Worm (Caenorhabditis elegans) whole organism, L4 larva: ENCODE data around the gene dnj-7.

Source experiments
- F10B5.3 ChIP-seq: sonication (generic microtip); optimal IDR thresholded peaks from 2 replicates; lab custom pipeline; 2016; ENCODE audit warnings: mild to moderate bottlenecking, missing genetic modification characterization, missing compliant biosample characterization
- F26F4.8 ChIP-seq: fragments of 200-800 bp; sonication (Bioruptor generic); conservative IDR thresholded peaks from 2 replicates; pipeline ENCODE4 v1.3.6; 2022; ENCODE audit warnings: missing genetic modification characterization, missing compliant biosample characterization
- F37D6.2 ChIP-seq: sonication (generic microtip); optimal IDR thresholded peaks from 2 replicates; lab custom pipeline; 2016; ENCODE audit warnings: mild to moderate bottlenecking, missing genetic modification characterization, missing compliant biosample characterization
- F44E2.7 ChIP-seq: fragments of 200-800 bp; sonication (Bioruptor generic); IDR thresholded peaks from 2 replicates; pipeline ENCODE4 v2.1.2; 2022; ENCODE audit warnings: missing genetic modification characterization, missing compliant biosample characterization
- T20F7.1 ChIP-seq: fragments of 200-800 bp; sonication (Bioruptor generic); optimal IDR thresholded peaks from 2 replicates; lab custom pipeline; 2018; ENCODE audit warnings: mild to moderate bottlenecking, missing genetic modification characterization, missing compliant biosample characterization
- T26A8.4 ChIP-seq: fragments of 200-800 bp; sonication (Bioruptor generic); IDR thresholded peaks from 2 replicates; pipeline ENCODE4 v1.3.6; 2022; ENCODE audit warnings: missing genetic modification characterization, missing compliant biosample characterization
- ZK337.2 ChIP-seq: fragments of 200-800 bp; sonication (Bioruptor generic); IDR thresholded peaks from 2 replicates; pipeline ENCODE4 v1.3.6; 2022; ENCODE audit warnings: missing genetic modification reagents, missing genetic modification characterization, missing compliant biosample characterization
- ZK546.5 ChIP-seq, 2 experiments: sonication (generic microtip); optimal IDR thresholded peaks; 2 replicates each; lab custom pipeline; 2017; ENCODE audit warnings: missing biosample characterization in 2 of 2, missing genetic modification characterization in 2 of 2
- aha-1 ChIP-seq: fragments of 150-350 bp; peaks from one replicate; lab custom pipeline; 2014; ENCODE audit warnings: missing biosample characterization, missing genetic modification characterization
- arid-1 ChIP-seq: fragments of 200-800 bp; sonication (Bioruptor generic); conservative IDR thresholded peaks from 2 replicates; pipeline ENCODE4 v1.3.6; 2022; ENCODE audit warnings: missing genetic modification reagents, missing genetic modification characterization, missing compliant biosample characterization
- ceh-20 ChIP-seq: fragments of 200-800 bp; sonication (Bioruptor generic); IDR thresholded peaks from 2 replicates; pipeline ENCODE4 v1.3.6; 2022; ENCODE audit warnings: missing genetic modification reagents, missing genetic modification characterization, missing compliant biosample characterization
- ceh-44 ChIP-seq: fragments of 200-800 bp; sonication (Bioruptor generic); IDR thresholded peaks from 2 replicates; pipeline ENCODE4 v1.3.6; 2022; ENCODE audit warnings: missing genetic modification reagents, missing genetic modification characterization, missing compliant biosample characterization
- ceh-62 ChIP-seq: sonication (generic microtip); optimal IDR thresholded peaks from 2 replicates; lab custom pipeline; 2017; ENCODE audit warnings: missing biosample characterization, missing genetic modification characterization
- ceh-82 ChIP-seq: sonication (generic microtip); optimal IDR thresholded peaks from 2 replicates; lab custom pipeline; 2017; ENCODE audit warnings: missing biosample characterization, missing genetic modification characterization
- daf-16 ChIP-seq, 3 experiments: sonication (generic microtip); optimal IDR thresholded peaks; 2 replicates each; lab custom pipeline; 2016 to 2017; ENCODE audit warnings: missing genetic modification characterization in 3 of 3, missing genetic modification reagents in 3 of 3, mild to moderate bottlenecking in 2 of 3, missing compliant biosample characterization in 2 of 3, missing biosample characterization in 1 of 3, moderate library complexity in 1 of 3
- dmd-6 ChIP-seq: fragments of 200-800 bp; sonication (Bioruptor generic); IDR thresholded peaks from 2 replicates; pipeline ENCODE4 v1.3.6; 2022; ENCODE audit warnings: missing genetic modification reagents, missing genetic modification characterization, missing compliant biosample characterization
- dmd-8 ChIP-seq: fragments of 200-800 bp; sonication (Bioruptor generic); IDR thresholded peaks from 2 replicates; pipeline ENCODE4 v1.3.6; 2022; ENCODE audit warnings: missing genetic modification characterization, missing compliant biosample characterization
- dpl-1 ChIP-seq: fragments of 150-350 bp; optimal IDR thresholded peaks from 2 replicates; lab custom pipeline; 2014; ENCODE audit warnings: missing biosample characterization, missing genetic modification reagents, missing genetic modification characterization
- duxl-1 ChIP-seq: sonication (generic microtip); optimal IDR thresholded peaks from 2 replicates; lab custom pipeline; 2016; ENCODE audit warnings: mild to moderate bottlenecking, missing genetic modification characterization, moderate library complexity, missing compliant biosample characterization; ENCODE audit not compliant: poor library complexity
- dve-1 ChIP-seq: sonication (generic microtip); optimal IDR thresholded peaks from 2 replicates; lab custom pipeline; 2017; ENCODE audit warnings: antibody characterized with exemption, mild to moderate bottlenecking, missing genetic modification characterization, missing compliant biosample characterization; ENCODE audit not compliant: insufficient read depth
- fkh-10 ChIP-seq: fragments of 150-350 bp; optimal IDR thresholded peaks from 2 replicates; lab custom pipeline; 2014; ENCODE audit warnings: missing biosample characterization, missing genetic modification reagents, missing genetic modification characterization
- gei-8 ChIP-seq: fragments of 200-800 bp; sonication (Bioruptor generic); optimal IDR thresholded peaks from 2 replicates; lab custom pipeline; 2018; ENCODE audit warnings: mild to moderate bottlenecking, missing genetic modification characterization, missing compliant biosample characterization
- hlh-11 ChIP-seq: fragments of 200-800 bp; sonication (Bioruptor generic); optimal IDR thresholded peaks from 2 replicates; lab custom pipeline; 2018; ENCODE audit warnings: mild to moderate bottlenecking, missing genetic modification characterization, missing compliant biosample characterization
- hlh-30 ChIP-seq: sonication (generic microtip); optimal IDR thresholded peaks from 2 replicates; lab custom pipeline; 2017; ENCODE audit warnings: antibody characterized with exemption, mild to moderate bottlenecking, missing genetic modification characterization, missing compliant biosample characterization; ENCODE audit not compliant: insufficient read depth
- hmg-1.1 ChIP-seq: fragments of 200-800 bp; sonication (Bioruptor generic); IDR thresholded peaks from 2 replicates; pipeline ENCODE4 v1.3.6; 2022; ENCODE audit warnings: missing genetic modification reagents, missing genetic modification characterization, missing compliant biosample characterization
- jun-1 ChIP-seq: fragments of 150-350 bp; optimal IDR thresholded peaks from 2 replicates; lab custom pipeline; 2014; ENCODE audit warnings: missing biosample characterization, missing genetic modification reagents, missing genetic modification characterization
- lim-7 ChIP-seq: fragments of 200-800 bp; sonication (Bioruptor generic); IDR thresholded peaks from 2 replicates; pipeline ENCODE4 v1.3.6; 2022; ENCODE audit warnings: missing genetic modification characterization, missing compliant biosample characterization
- lin-13 ChIP-seq: fragments of 150-350 bp; optimal IDR thresholded peaks from 2 replicates; lab custom pipeline; 2014; ENCODE audit warnings: missing biosample characterization, missing genetic modification reagents, missing genetic modification characterization
- lin-39 ChIP-seq: fragments of 150-350 bp; optimal IDR thresholded peaks from 2 replicates; lab custom pipeline; 2014; ENCODE audit warnings: missing biosample characterization, missing genetic modification reagents, missing genetic modification characterization
- lsy-2 ChIP-seq, 2 experiments: fragments of 150-350 bp in 1 of 2; sonication (generic microtip) in 1 of 2; optimal IDR thresholded peaks; 2 replicates each; lab custom pipeline; 2014 to 2017; ENCODE audit warnings: missing biosample characterization in 2 of 2, missing genetic modification characterization in 2 of 2
- madf-9 ChIP-seq: fragments of 200-800 bp; sonication (Bioruptor generic); conservative IDR thresholded peaks from 2 replicates; pipeline ENCODE4 v1.3.6; 2022; ENCODE audit warnings: missing genetic modification reagents, missing genetic modification characterization, missing compliant biosample characterization
- mdt-29 ChIP-seq: fragments of 200-800 bp; sonication (Bioruptor generic); IDR thresholded peaks from 2 replicates; pipeline ENCODE4 v1.3.6; 2022; ENCODE audit warnings: missing genetic modification reagents, missing genetic modification characterization, missing compliant biosample characterization
- mes-2 ChIP-seq: sonication (generic microtip); optimal IDR thresholded peaks from 2 replicates; lab custom pipeline; 2016; ENCODE audit warnings: missing genotype, mild to moderate bottlenecking, missing genetic modification characterization, missing compliant biosample characterization; ENCODE audit not compliant: poor library complexity, severe bottlenecking
- nhr-41 ChIP-seq: fragments of 200-800 bp; sonication (Bioruptor generic); IDR thresholded peaks from 2 replicates; pipeline ENCODE4 v1.3.6; 2022; ENCODE audit warnings: missing genetic modification reagents, missing genetic modification characterization, missing compliant biosample characterization
- nhr-42 ChIP-seq: fragments of 200-800 bp; sonication (Bioruptor generic); IDR thresholded peaks from 2 replicates; pipeline ENCODE4 v1.3.6; 2022; ENCODE audit warnings: missing genetic modification characterization, missing compliant biosample characterization
- nhr-48 ChIP-seq: sonication (generic microtip); optimal IDR thresholded peaks from 2 replicates; lab custom pipeline; 2016; ENCODE audit warnings: mild to moderate bottlenecking, missing genetic modification characterization, missing compliant biosample characterization
- nhr-6 ChIP-seq: fragments of 150-350 bp; optimal IDR thresholded peaks from 2 replicates; lab custom pipeline; 2014; ENCODE audit warnings: missing biosample characterization, missing genetic modification characterization
- pha-4 ChIP-seq, 2 experiments: fragments of 150-350 bp in 1 of 2; fragments of 200-800 bp in 1 of 2; sonication (Bioruptor generic) in 1 of 2; IDR thresholded peaks in 1 of 2; optimal IDR thresholded peaks in 1 of 2; 2 replicates each; pipeline versions ENCODE4 v1.3.6 to Lab custom; 2014 to 2022; ENCODE audit warnings: missing genetic modification characterization in 2 of 2, missing genetic modification reagents in 2 of 2, missing biosample characterization in 1 of 2, missing compliant biosample characterization in 1 of 2
- php-3 ChIP-seq: fragments of 200-800 bp; sonication (Bioruptor generic); IDR thresholded peaks from 2 replicates; pipeline ENCODE4 v1.3.6; 2022; ENCODE audit warnings: missing genetic modification reagents, missing genetic modification characterization, missing compliant biosample characterization
- pqm-1 ChIP-seq: sonication (generic microtip); optimal IDR thresholded peaks from 2 replicates; lab custom pipeline; 2017; ENCODE audit warnings: missing biosample characterization, missing genetic modification characterization
- rbr-2 ChIP-seq: sonication (generic microtip); optimal IDR thresholded peaks from 2 replicates; lab custom pipeline; 2016; ENCODE audit warnings: missing genotype, missing genetic modification characterization, missing compliant biosample characterization
- saeg-2 ChIP-seq: fragments of 200-800 bp; sonication (Bioruptor generic); IDR thresholded peaks from 2 replicates; pipeline ENCODE4 v1.3.6; 2022; ENCODE audit warnings: missing genetic modification reagents, missing genetic modification characterization, missing compliant biosample characterization
- sdz-12 ChIP-seq: fragments of 200-800 bp; sonication (Bioruptor generic); optimal IDR thresholded peaks from 2 replicates; lab custom pipeline; 2018; ENCODE audit warnings: mild to moderate bottlenecking, missing genetic modification characterization, missing compliant biosample characterization
- snpc-4 ChIP-seq: fragments of 150-350 bp; optimal IDR thresholded peaks from 2 replicates; lab custom pipeline; 2014; ENCODE audit warnings: missing biosample characterization, missing genetic modification characterization
- spr-1 ChIP-seq: sonication (generic microtip); optimal IDR thresholded peaks from 2 replicates; lab custom pipeline; 2016; ENCODE audit warnings: mild to moderate bottlenecking, missing genetic modification characterization, missing compliant biosample characterization
- unc-39 ChIP-seq: sonication (generic microtip); optimal IDR thresholded peaks from 2 replicates; lab custom pipeline; 2017; ENCODE audit warnings: missing biosample characterization, missing genetic modification characterization
- zfp-3 ChIP-seq: fragments of 200-800 bp; sonication (Bioruptor generic); conservative IDR thresholded peaks from 2 replicates; pipeline ENCODE4 v1.3.6; 2022; ENCODE audit warnings: missing genetic modification reagents, missing genetic modification characterization, missing compliant biosample characterization
- ztf-11 ChIP-seq: fragments of 150-350 bp; optimal IDR thresholded peaks from 2 replicates; lab custom pipeline; 2014; ENCODE audit warnings: missing biosample characterization, missing genetic modification characterization

Gene dnj-7

DNA sequence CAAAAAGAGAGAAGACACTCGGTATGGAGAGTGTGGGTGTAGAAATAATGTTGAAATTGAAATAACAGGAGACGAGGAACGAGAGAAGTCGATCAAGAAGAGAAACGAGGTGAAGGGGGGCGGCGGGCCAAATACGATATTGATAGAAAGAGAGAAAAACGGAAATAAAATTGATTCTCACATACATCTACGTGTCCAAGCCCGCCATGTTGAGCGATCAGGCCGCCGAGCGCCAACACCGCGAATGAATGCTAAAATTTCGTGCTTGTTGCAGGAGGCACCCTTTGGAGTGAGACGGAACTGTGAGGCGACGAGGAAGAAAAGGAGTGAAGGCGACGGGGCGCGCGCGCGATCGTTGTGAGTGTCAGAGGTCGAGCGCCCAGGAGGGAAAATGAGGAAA lies 48.5 kb downstream of the dnj-7 start, which contains the start of gene F46H5.7 (continued):
- no peak for TF ChIP-seq ZK546.5 (tag; optimal IDR thresholded peaks at IDR 0.05; lab: Kevin White, UChicago)
- TF ChIP-seq gei-8 (GFP tag; lab: Kevin White, UChicago): no peak
- TF ChIP-seq T26A8.4 (GFP tag; lab: Robert Waterston, UW): no peak
- no peak for TF ChIP-seq rbr-2
- no peak for TF ChIP-seq daf-16 (GFP tag; optimal IDR thresholded peaks at IDR 0.05; lab: Kevin White, UChicago)
- peak; percentile 36 for TF ChIP-seq daf-16 (tag; optimal IDR thresholded peaks at IDR 0.05; lab: Kevin White, UChicago)
- no peak for TF ChIP-seq ceh-62 (tag; lab: Kevin White, UChicago)
- no peak for TF ChIP-seq saeg-2 (GFP tag; lab: Robert Waterston, UW)
- TF ChIP-seq F44E2.7 (GFP tag; lab: Robert Waterston, UW): no peak
- TF ChIP-seq php-3: no peak
- peak; percentile 43; the same call in 1 of the 2 replicates for TF ChIP-seq dmd-6 (GFP tag; lab: Robert Waterston, UW)
- no peak for TF ChIP-seq sdz-12 (GFP tag; lab: Kevin White, UChicago)
- peak; percentile 50 for TF ChIP-seq pqm-1
- TF ChIP-seq hmg-1.1 (GFP tag; lab: Robert Waterston, UW): no peak
- TF ChIP-seq hlh-11 (tag; lab: Kevin White, UChicago): peak; percentile 50
- TF ChIP-seq nhr-42 (GFP tag; lab: Robert Waterston, UW): no peak
- no peak for TF ChIP-seq dpl-1 (GFP tag; lab: Kevin White, UChicago)
- no peak for TF ChIP-seq snpc-4 (tag; lab: Kevin White, UChicago)
- no peak for TF ChIP-seq ceh-82 (tag; lab: Kevin White, UChicago)
- TF ChIP-seq jun-1 (tag; lab: Kevin White, UChicago): no peak
- peak; percentile 12 for TF ChIP-seq nhr-48
- no peak for TF ChIP-seq lin-39 (tag; lab: Kevin White, UChicago)
- no peak; the same call in 1 of the 2 replicates for TF ChIP-seq nhr-41 (GFP tag; lab: Robert Waterston, UW)
- no peak for TF ChIP-seq dmd-8 (GFP tag; lab: Robert Waterston, UW)
- TF ChIP-seq mdt-29 (GFP tag; lab: Robert Waterston, UW): peak; percentile 33; the same call in 1 of the 2 replicates

DNA sequence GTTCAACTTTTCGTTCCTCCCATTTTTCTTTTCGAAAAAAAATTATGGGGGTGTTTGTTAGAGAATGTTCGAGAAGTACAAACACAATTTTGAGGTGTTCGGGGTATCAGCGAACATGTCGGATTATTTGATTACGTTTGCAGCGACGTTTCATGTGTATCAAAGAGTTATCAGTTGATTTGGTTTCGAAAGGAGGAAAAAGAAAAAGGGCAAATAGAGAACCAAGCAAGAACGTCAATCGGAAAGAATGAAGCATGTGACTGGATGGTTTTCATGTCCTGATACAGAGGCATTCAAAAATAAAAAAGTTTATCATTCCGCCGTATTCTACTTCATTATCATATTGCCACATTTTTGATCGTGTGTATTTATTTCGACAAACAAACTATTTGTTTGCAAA lies 50.4 kb downstream of the dnj-7 start:
- no peak for TF ChIP-seq F26F4.8
- no peak for TF ChIP-seq F37D6.2 (tag; lab: Kevin White, UChicago)
- no peak for TF ChIP-seq madf-9
- TF ChIP-seq hlh-30 (tag; lab: Kevin White, UChicago): peak; percentile 76
- no peak; the same call in 1 of the 2 replicates for TF ChIP-seq zfp-3 (GFP tag; lab: Robert Waterston, UW)
- TF ChIP-seq dve-1 (tag; lab: Kevin White, UChicago): peak; percentile 92
- TF ChIP-seq arid-1: no peak
- no peak for TF ChIP-seq pha-4 (GFP tag; IDR thresholded peaks at IDR 0.05; lab: Robert Waterston, UW)
- TF ChIP-seq pha-4 (tag; optimal IDR thresholded peaks at IDR 0.05; lab: Kevin White, UChicago): peak; percentile 33
- peak; percentile 74 for TF ChIP-seq mdt-29 (GFP tag; lab: Robert Waterston, UW)
- TF ChIP-seq ceh-20: peak; percentile 50; the same call in 1 of the 2 replicates
- no peak for TF ChIP-seq duxl-1 (tag; lab: Kevin White, UChicago)
- TF ChIP-seq mes-2 (tag; lab: Kevin White, UChicago): peak; percentile 44
- TF ChIP-seq unc-39 (tag; lab: Kevin White, UChicago): no peak
- no peak for TF ChIP-seq rbr-2
- peak; percentile 36 for TF ChIP-seq nhr-6 (tag; lab: Kevin White, UChicago)
- TF ChIP-seq spr-1 (tag; lab: Kevin White, UChicago): no peak
- no peak for TF ChIP-seq F10B5.3 (tag; lab: Kevin White, UChicago)
- 0 out of 2 replicates have a peak, but pooled peaks have one; percentile 17 for TF ChIP-seq hmg-1.1 (GFP tag; lab: Robert Waterston, UW)
- no peak for TF ChIP-seq lsy-2 (tag; optimal IDR thresholded peaks at IDR 0.05; lab: Kevin White, UChicago)
- TF ChIP-seq ztf-11 (tag; lab: Kevin White, UChicago): no peak
- no peak for TF ChIP-seq ceh-44 (GFP tag; lab: Robert Waterston, UW)
- no peak for TF ChIP-seq lin-13
- TF ChIP-seq ceh-82 (tag; lab: Kevin White, UChicago): no peak
- TF ChIP-seq F44E2.7 (GFP tag; lab: Robert Waterston, UW): no peak
- peak; percentile 48 for TF ChIP-seq T20F7.1 (GFP tag; lab: Kevin White, UChicago)
- no peak for TF ChIP-seq ZK337.2 (GFP tag; lab: Robert Waterston, UW)
- TF ChIP-seq jun-1 (tag; lab: Kevin White, UChicago): no peak
- TF ChIP-seq hlh-11 (tag; lab: Kevin White, UChicago): peak; percentile 94
- peak; percentile 90 for TF ChIP-seq aha-1 (tag; lab: Kevin White, UChicago)
- TF ChIP-seq fkh-10 (GFP tag; lab: Kevin White, UChicago): no peak
- TF ChIP-seq dmd-6 (GFP tag; lab: Robert Waterston, UW): peak; percentile 94
- no peak for TF ChIP-seq lim-7
